Fruit fly (Drosophila melanogaster) whole organism: ENCODE data around the gene Ldsdh1.

Experiments
- pan ChIP-seq: fragments of >200 bp; optimal IDR thresholded peaks from 2 replicates; lab custom pipeline; 2017
- psq ChIP-seq: fragments of >200 bp; optimal IDR thresholded peaks from 2 replicates; lab custom pipeline; 2017

DNA sequence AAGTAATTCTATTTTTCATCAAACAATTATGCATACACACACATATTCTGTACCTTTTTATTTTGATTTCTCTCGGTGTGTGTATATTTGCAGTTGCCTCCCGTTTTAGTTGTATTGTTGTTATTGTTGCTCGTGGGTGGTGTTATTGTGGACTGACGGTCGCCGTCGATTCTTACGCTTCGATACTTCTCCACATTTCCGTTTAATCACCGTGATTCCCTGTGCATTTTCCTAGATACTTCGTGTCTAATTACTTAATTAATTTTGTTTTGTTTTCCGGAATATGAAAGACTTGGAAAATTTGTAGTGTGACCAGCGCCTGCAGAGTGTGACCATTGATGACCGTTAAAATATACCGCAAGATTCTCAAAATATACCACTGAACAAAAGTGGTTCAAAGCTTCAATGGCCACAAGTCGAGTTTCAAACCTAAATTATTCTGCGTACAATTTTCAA is 12.3 kb upstream of the Ldsdh1 start, which contains the start of gene UbcE2H:
- TF ChIP-seq pan (lab: Kevin White, UChicago) (no peak), psq (lab: Kevin White, UChicago) (no peak)
